Fruit fly (Drosophila melanogaster): ENCODE results near the gene pum.
A peak's percentile ranks its signal among the peaks of the same experiment; 100 is the strongest.

The pum gene

dm6 chr3R:9027082-9027481, 210.4 kb downstream of the pum start (continued):
- no peak for TF ChIP-seq CG2875 (GFP tag; optimal IDR thresholded peaks at IDR 0.05)
- TF ChIP-seq NC2α (GFP tag; optimal IDR thresholded peaks at IDR 0.05): no peak
- TF ChIP-seq Sin3A (optimal IDR thresholded peaks at IDR 0.05): no peak
- TF ChIP-seq Kr (GFP tag; optimal IDR thresholded peaks at IDR 0.05): no peak
- peak; percentile 78 for TF ChIP-seq kni (GFP tag; optimal IDR thresholded peaks at IDR 0.05)
- TF ChIP-seq Six4 (GFP tag; optimal IDR thresholded peaks at IDR 0.05): no peak
- TF ChIP-seq CG9876 (GFP tag; optimal IDR thresholded peaks at IDR 0.05): no peak
- TF ChIP-seq CTCF (GFP tag; optimal IDR thresholded peaks at IDR 0.05): no peak
- no peak for TF ChIP-seq CG10321 (GFP tag; IDR thresholded peaks at IDR 0.05)
- no peak for TF ChIP-seq Poxn (GFP tag; IDR thresholded peaks at IDR 0.05)
- TF ChIP-seq ab (GFP tag; optimal IDR thresholded peaks at IDR 0.05): no peak
- TF ChIP-seq sqz (GFP tag; optimal IDR thresholded peaks at IDR 0.05): no peak
- TF ChIP-seq Scr (GFP tag; IDR thresholded peaks at IDR 0.05; ENCODE audit: partially characterized antibody): no peak
- TF ChIP-seq CG18619 (GFP tag; optimal IDR thresholded peaks at IDR 0.05): no peak
- TF ChIP-seq ems (GFP tag; optimal IDR thresholded peaks at IDR 0.05): no peak
- no peak for TF ChIP-seq CG6175 (GFP tag; IDR thresholded peaks at IDR 0.05)
- no peak for TF ChIP-seq oc (tag; optimal IDR thresholded peaks at IDR 0.05)
- TF ChIP-seq ara (GFP tag; IDR thresholded peaks at IDR 0.05): 0 out of 2 replicates have a peak, but pooled peaks have one; percentile 5
- no peak for TF ChIP-seq CG17359 (tag; optimal IDR thresholded peaks at IDR 0.05)
- TF ChIP-seq lbe (GFP tag; optimal IDR thresholded peaks at IDR 0.05): no peak
- TF ChIP-seq CG12219 (GFP tag; optimal IDR thresholded peaks at IDR 0.05): no peak
- TF ChIP-seq Sox102F (GFP tag; optimal IDR thresholded peaks at IDR 0.05): no peak
- TF ChIP-seq CG9817 (tag; optimal IDR thresholded peaks at IDR 0.05): no peak
- TF ChIP-seq Eip74EF (GFP tag; optimal IDR thresholded peaks at IDR 0.05): peak in 1 of 2 experiments; percentile 75
- TF ChIP-seq CG11247 (GFP tag; IDR thresholded peaks at IDR 0.05): no peak
- no peak for TF ChIP-seq CG11560 (tag; IDR thresholded peaks at IDR 0.05)
- no peak for TF ChIP-seq CG3847 (GFP tag; IDR thresholded peaks at IDR 0.05)
- no peak for TF ChIP-seq pb (GFP tag; optimal IDR thresholded peaks at IDR 0.05)
- TF ChIP-seq Dip2 (GFP tag; IDR thresholded peaks at IDR 0.05): no peak
- TF ChIP-seq D19B (GFP tag; optimal IDR thresholded peaks at IDR 0.05): no peak
- TF ChIP-seq CG11696 (GFP tag; IDR thresholded peaks at IDR 0.05): no peak
- TF ChIP-seq aop (GFP tag; IDR thresholded peaks at IDR 0.05): peak; percentile 58; the same call in 1 of the 2 replicates
- peak; percentile 7; the same call in 1 of the 2 replicates for TF ChIP-seq Nf-YA (GFP tag; IDR thresholded peaks at IDR 0.05)
- peak; percentile 0 for TF ChIP-seq nerfin-1 (tag; optimal IDR thresholded peaks at IDR 0.05)
- no peak for TF ChIP-seq NC2β (GFP tag; optimal IDR thresholded peaks at IDR 0.05)
- no peak for TF ChIP-seq Dp (GFP tag; optimal IDR thresholded peaks at IDR 0.05)
- no peak for TF ChIP-seq Dbx (GFP tag; IDR thresholded peaks at IDR 0.05)
- no peak for TF ChIP-seq CG1603 (tag; optimal IDR thresholded peaks at IDR 0.05)
- no peak for TF ChIP-seq CG18011 (GFP tag; optimal IDR thresholded peaks at IDR 0.05)
- TF ChIP-seq unpg (GFP tag; optimal IDR thresholded peaks at IDR 0.05): no peak
- no peak for TF ChIP-seq fd3F (GFP tag; optimal IDR thresholded peaks at IDR 0.05)
- no peak for TF ChIP-seq CG16779 (GFP tag; IDR thresholded peaks at IDR 0.05)
- no peak for TF ChIP-seq gfzf (GFP tag; optimal IDR thresholded peaks at IDR 0.05)
- no peak for TF ChIP-seq Ravus (GFP tag; IDR thresholded peaks at IDR 0.05)
- no peak for TF ChIP-seq kay (GFP tag; optimal IDR thresholded peaks at IDR 0.05)
- TF ChIP-seq pros (GFP tag; optimal IDR thresholded peaks at IDR 0.05): peak; percentile 62
- no peak for TF ChIP-seq CG10209 (GFP tag; optimal IDR thresholded peaks at IDR 0.05)
- no peak for TF ChIP-seq gcm (GFP tag; optimal IDR thresholded peaks at IDR 0.05)
- TF ChIP-seq CG12391 (tag; optimal IDR thresholded peaks at IDR 0.05): no peak
- TF ChIP-seq Blimp-1 (GFP tag; optimal IDR thresholded peaks at IDR 0.05): no peak
- TF ChIP-seq prd (optimal IDR thresholded peaks at IDR 0.05): no peak
- peak; percentile 10; the same call in 1 of the 3 replicates for TF ChIP-seq prd (GFP tag; IDR thresholded peaks at IDR 0.05)
- TF ChIP-seq fu2 (GFP tag; optimal IDR thresholded peaks at IDR 0.05): no peak
